Fruit fly (Drosophila melanogaster): ENCODE measurements around the gene Aduk.

dm6 chr3R:9287710-9288109, 46.8 kb downstream of the Aduk start:
- TF ChIP-seq CG1620 (GFP tag; optimal IDR thresholded peaks at IDR 0.05) (no peak), Crg-1 (GFP tag; optimal IDR thresholded peaks at IDR 0.05) (no peak), pad (GFP tag; optimal IDR thresholded peaks at IDR 0.05) (no peak), CG5204 (GFP tag; optimal IDR thresholded peaks at IDR 0.05) (no peak), bab1 (GFP tag; optimal IDR thresholded peaks at IDR 0.05) (no peak), CG14711 (tag; optimal IDR thresholded peaks at IDR 0.05) (no peak), CG7101 (tag; optimal IDR thresholded peaks at IDR 0.05) (no peak), CG12768 (GFP tag; optimal IDR thresholded peaks at IDR 0.05) (no peak), cic (GFP tag; optimal IDR thresholded peaks at IDR 0.05) (no peak), cnc (optimal IDR thresholded peaks at IDR 0.05) (no peak), kay (GFP tag; ENCODE audit: borderline replicate concordance) (no peak), ovo (GFP tag; optimal IDR thresholded peaks at IDR 0.05) (no peak), Clk (GFP tag; optimal IDR thresholded peaks at IDR 0.05) (no peak), tj (GFP tag; optimal IDR thresholded peaks at IDR 0.05) (no peak)
